Worm (Caenorhabditis elegans) whole organism, L4 larva: ENCODE results near the gene R06F6.8.

Experiments
- cey-2 ChIP-seq: sonication (generic microtip); optimal IDR thresholded peaks from 3 replicates; lab custom pipeline; 2017; ENCODE audit warnings: missing genetic modification characterization, mild to moderate bottlenecking, missing compliant biosample characterization, antibody characterized with exemption, borderline replicate concordance; ENCODE audit not compliant: insufficient read depth
- nhr-237 ChIP-seq: sonication (generic microtip); optimal IDR thresholded peaks from 2 replicates; lab custom pipeline; 2017; ENCODE audit warnings: missing biosample characterization, missing genetic modification characterization
- nhr-77 ChIP-seq: fragments of 150-350 bp; optimal IDR thresholded peaks from 2 replicates; lab custom pipeline; 2014; ENCODE audit warnings: missing biosample characterization, missing genetic modification characterization

DNA sequence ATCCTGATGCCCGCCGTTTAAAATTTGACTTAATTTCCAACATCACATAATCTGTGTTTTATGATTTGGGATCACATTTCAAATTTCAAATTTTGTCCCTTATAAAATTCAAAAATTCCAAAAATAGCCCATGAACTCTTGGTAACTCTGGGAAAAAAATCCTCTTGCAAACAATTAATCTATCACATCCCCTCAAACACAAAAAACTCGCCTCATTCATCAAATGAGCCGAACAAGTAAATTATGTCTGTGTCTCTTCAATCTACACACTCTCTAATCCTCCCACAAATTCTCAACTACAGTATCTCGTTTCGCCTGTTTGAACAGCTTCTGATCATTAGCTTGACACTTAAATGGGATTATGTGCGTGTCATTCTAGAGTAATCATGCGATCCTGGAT is 9.1 kb downstream of the R06F6.8 start, which contains the start of gene msrp-7:
- TF ChIP-seq nhr-77 (tag; lab: Kevin White, UChicago) (no peak), cey-2 (tag; lab: Kevin White, UChicago) (no peak), nhr-237 (tag; lab: Kevin White, UChicago) (no peak)
